Fruit fly (Drosophila melanogaster): ENCODE measurements around the gene CG8173.

DNA sequence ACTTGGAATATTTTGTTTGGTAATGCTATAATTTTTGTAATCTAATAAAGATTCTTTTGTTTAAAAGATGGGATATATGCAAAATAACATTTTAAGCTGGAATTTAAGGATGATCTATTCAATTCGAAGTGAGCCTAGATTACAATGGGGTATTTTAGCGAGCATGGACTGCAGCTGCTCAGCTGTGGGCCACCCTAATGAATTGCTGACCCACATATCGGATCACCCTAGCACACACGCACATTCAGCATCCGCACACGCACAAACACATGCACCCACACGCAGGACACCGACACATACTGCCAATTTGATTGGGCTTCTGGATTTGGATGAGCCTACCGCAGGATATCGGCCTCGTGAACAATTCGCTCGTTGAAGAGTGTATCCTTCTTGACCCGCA lies 610 bp downstream of the CG8173 start:
- TF ChIP-seq CG8478 (optimal IDR thresholded peaks at IDR 0.05) (no peak), CTCF (optimal IDR thresholded peaks at IDR 0.05) (no peak)

All from S2 (cell line).